Worm (Caenorhabditis elegans) whole organism, young adult: ENCODE measurements around the gene dmsr-9.

Experiments
- B0261.1 ChIP-seq: sonication (generic microtip); optimal IDR thresholded peaks from 2 replicates; lab custom pipeline; 2016; ENCODE audit warnings: mild to moderate bottlenecking, missing genetic modification characterization, moderate library complexity, missing compliant biosample characterization
- B0336.3 ChIP-seq: fragments of 200-800 bp; sonication (Bioruptor generic); IDR thresholded peaks from 2 replicates; pipeline ENCODE4 v1.3.6; 2022; ENCODE audit warnings: missing genetic modification characterization, missing compliant biosample characterization
- C17E4.6 ChIP-seq: fragments of 200-800 bp; sonication (Bioruptor generic); IDR thresholded peaks from 2 replicates; pipeline ENCODE4 v1.3.6; 2022; ENCODE audit warnings: missing genetic modification reagents, missing genetic modification characterization, missing compliant biosample characterization
- D2030.7 ChIP-seq: fragments of 200-800 bp; sonication (Bioruptor generic); IDR thresholded peaks from 2 replicates; pipeline ENCODE4 v1.3.6; 2022; ENCODE audit warnings: missing genetic modification reagents, missing genetic modification characterization, missing compliant biosample characterization
- F49E8.2 ChIP-seq: sonication (generic microtip); optimal IDR thresholded peaks from 3 replicates; lab custom pipeline; 2017; ENCODE audit warnings: missing genetic modification characterization, mild to moderate bottlenecking, missing compliant biosample characterization, antibody characterized with exemption, moderate library complexity; ENCODE audit not compliant: insufficient read depth
- F55B11.4 ChIP-seq: sonication (generic microtip); optimal IDR thresholded peaks from 2 replicates; lab custom pipeline; 2016; ENCODE audit warnings: missing compliant biosample characterization, missing genetic modification characterization, borderline replicate concordance; ENCODE audit not compliant: insufficient read depth
- F57C9.4 ChIP-seq: sonication (generic microtip); optimal IDR thresholded peaks from 2 replicates; lab custom pipeline; 2017; ENCODE audit warnings: mild to moderate bottlenecking, missing genetic modification characterization, missing compliant biosample characterization
- K12H6.12 ChIP-seq: fragments of 200-800 bp; sonication (Bioruptor generic); optimal IDR thresholded peaks from 2 replicates; lab custom pipeline; 2018; ENCODE audit warnings: mild to moderate bottlenecking, missing genetic modification characterization, missing compliant biosample characterization
- Y53G8AR.9 ChIP-seq: fragments of 200-800 bp; sonication (Bioruptor generic); conservative IDR thresholded peaks from 2 replicates; pipeline ENCODE4 v1.3.6; 2022; ENCODE audit warnings: missing genetic modification reagents, missing genetic modification characterization, missing compliant biosample characterization
- Y95B8A.8 ChIP-seq: fragments of 200-800 bp; sonication (Bioruptor generic); IDR thresholded peaks from 2 replicates; pipeline ENCODE4 v1.3.6; 2022; ENCODE audit warnings: missing genetic modification reagents, missing genetic modification characterization, missing compliant biosample characterization
- aptf-3 ChIP-seq: fragments of 200-800 bp; sonication (Bioruptor generic); IDR thresholded peaks from 2 replicates; pipeline ENCODE4 v1.3.6; 2022; ENCODE audit warnings: missing genetic modification characterization, missing compliant biosample characterization
- atf-7 ChIP-seq: sonication (generic microtip); optimal IDR thresholded peaks from 2 replicates; lab custom pipeline; 2017; ENCODE audit warnings: mild to moderate bottlenecking, missing genetic modification characterization, missing compliant biosample characterization
- attf-5 ChIP-seq: fragments of 200-800 bp; sonication (Bioruptor generic); optimal IDR thresholded peaks from 2 replicates; lab custom pipeline; 2018; ENCODE audit warnings: mild to moderate bottlenecking, missing genetic modification characterization, missing compliant biosample characterization
- attf-6 ChIP-seq: fragments of 200-800 bp; sonication (Bioruptor generic); IDR thresholded peaks from 2 replicates; pipeline ENCODE4 v1.3.6; 2022; ENCODE audit warnings: missing genetic modification reagents, missing genetic modification characterization, missing compliant biosample characterization
- chd-7 ChIP-seq: sonication (generic microtip); optimal IDR thresholded peaks from 2 replicates; lab custom pipeline; 2016; ENCODE audit warnings: mild to moderate bottlenecking, missing genetic modification characterization, moderate library complexity, missing compliant biosample characterization
- die-1 ChIP-seq: sonication (generic microtip); optimal IDR thresholded peaks from 2 replicates; lab custom pipeline; 2016; ENCODE audit warnings: missing genotype, mild to moderate bottlenecking, missing genetic modification characterization, missing compliant biosample characterization
- dox-1 ChIP-seq: fragments of 200-800 bp; sonication (Bioruptor generic); IDR thresholded peaks from 2 replicates; pipeline ENCODE4 v1.3.6; 2022; ENCODE audit warnings: missing genetic modification reagents, missing genetic modification characterization, missing compliant biosample characterization
- dpff-1 ChIP-seq: sonication (generic microtip); optimal IDR thresholded peaks from 2 replicates; lab custom pipeline; 2017; ENCODE audit warnings: mild to moderate bottlenecking, missing genetic modification characterization, missing compliant biosample characterization
- efl-1 ChIP-seq: fragments of 150-350 bp; optimal IDR thresholded peaks from 2 replicates; lab custom pipeline; 2014; ENCODE audit warnings: missing biosample characterization, missing genetic modification reagents, missing genetic modification characterization
- ekl-4 ChIP-seq: fragments of 200-800 bp; sonication (Bioruptor generic); IDR thresholded peaks from 2 replicates; pipeline ENCODE4 v1.3.6; 2022; ENCODE audit warnings: missing genetic modification reagents, missing genetic modification characterization, missing compliant biosample characterization
- hlh-12 ChIP-seq: sonication (generic microtip); optimal IDR thresholded peaks from 2 replicates; lab custom pipeline; 2016; ENCODE audit warnings: missing genetic modification characterization, missing compliant biosample characterization
- hsf-1 ChIP-seq: fragments of 200-800 bp; sonication (Bioruptor generic); IDR thresholded peaks from 2 replicates; pipeline ENCODE4 v1.3.6; 2022; ENCODE audit warnings: missing genetic modification reagents, missing genetic modification characterization, missing compliant biosample characterization
- let-526 ChIP-seq: fragments of 200-800 bp; sonication (Bioruptor generic); IDR thresholded peaks from 2 replicates; pipeline ENCODE4 v1.3.6; 2022; ENCODE audit warnings: missing genetic modification reagents, missing genetic modification characterization, missing compliant biosample characterization
- let-607 ChIP-seq, 2 experiments: fragments of 200-800 bp in 1 of 2; sonication (Bioruptor generic) in 1 of 2; sonication (generic microtip) in 1 of 2; optimal IDR thresholded peaks; 2 replicates each; lab custom pipeline; 2016 to 2018; ENCODE audit warnings: mild to moderate bottlenecking in 2 of 2, missing compliant biosample characterization in 2 of 2, missing genetic modification characterization in 2 of 2, moderate library complexity in 2 of 2, missing genotype in 1 of 2
- lin-26 ChIP-seq: fragments of 200-800 bp; sonication (Bioruptor generic); IDR thresholded peaks from 2 replicates; pipeline ENCODE4 v1.3.6; 2022; ENCODE audit warnings: missing genetic modification reagents, missing genetic modification characterization, missing compliant biosample characterization
- lin-40 ChIP-seq: sonication (generic microtip); optimal IDR thresholded peaks from 2 replicates; lab custom pipeline; 2016; ENCODE audit warnings: missing genetic modification characterization, mild to moderate bottlenecking, missing compliant biosample characterization, missing genotype, missing genetic modification reagents
- lin-54 ChIP-seq: fragments of 200-800 bp; sonication (Bioruptor generic); optimal IDR thresholded peaks from 2 replicates; lab custom pipeline; 2018; ENCODE audit warnings: mild to moderate bottlenecking, missing genetic modification characterization, missing compliant biosample characterization
- lir-1 ChIP-seq: fragments of 200-800 bp; sonication (Bioruptor generic); conservative IDR thresholded peaks from 2 replicates; pipeline ENCODE4 v1.3.6; 2022; ENCODE audit warnings: missing genetic modification reagents, missing genetic modification characterization, missing compliant biosample characterization
- madf-10 ChIP-seq: sonication (generic microtip); optimal IDR thresholded peaks from 2 replicates; lab custom pipeline; 2016; ENCODE audit warnings: mild to moderate bottlenecking, missing genetic modification characterization, missing compliant biosample characterization
- madf-3 ChIP-seq: fragments of 200-800 bp; sonication (Bioruptor generic); IDR thresholded peaks from 2 replicates; pipeline ENCODE4 v1.3.6; 2022; ENCODE audit warnings: missing genetic modification reagents, missing genetic modification characterization, missing compliant biosample characterization
- madf-8 ChIP-seq: fragments of 200-800 bp; sonication (Bioruptor generic); conservative IDR thresholded peaks from 2 replicates; pipeline ENCODE4 v1.3.6; 2022; ENCODE audit warnings: missing genetic modification reagents, missing genetic modification characterization, missing compliant biosample characterization
- mes-4 ChIP-seq: sonication (generic microtip); optimal IDR thresholded peaks from 2 replicates; lab custom pipeline; 2016; ENCODE audit warnings: missing genotype, missing genetic modification characterization, missing compliant biosample characterization
- mxl-1 ChIP-seq: sonication (generic microtip); optimal IDR thresholded peaks from 2 replicates; lab custom pipeline; 2016; ENCODE audit warnings: missing genetic modification characterization, missing compliant biosample characterization
- nhr-120 ChIP-seq: fragments of 200-800 bp; sonication (Bioruptor generic); IDR thresholded peaks from 2 replicates; pipeline ENCODE4 v1.3.6; 2022; ENCODE audit warnings: missing genetic modification characterization, missing compliant biosample characterization
- nhr-27 ChIP-seq: fragments of 200-800 bp; sonication (Bioruptor generic); optimal IDR thresholded peaks from 2 replicates; lab custom pipeline; 2018; ENCODE audit warnings: mild to moderate bottlenecking, missing genetic modification characterization, moderate library complexity, missing compliant biosample characterization
- pbrm-1 ChIP-seq: fragments of 200-800 bp; sonication (Bioruptor generic); IDR thresholded peaks from 2 replicates; pipeline ENCODE4 v1.3.6; 2022; ENCODE audit warnings: missing genetic modification reagents, missing genetic modification characterization, missing compliant biosample characterization
- pha-4 ChIP-seq: fragments of 150-350 bp; sonication (generic microtip); optimal IDR thresholded peaks from 2 replicates; lab custom pipeline; 2014; ENCODE audit warnings: missing biosample characterization, missing genetic modification reagents, missing genetic modification characterization
- repo-1 ChIP-seq: sonication (generic microtip); optimal IDR thresholded peaks from 2 replicates; lab custom pipeline; 2017; ENCODE audit warnings: mild to moderate bottlenecking, missing genetic modification characterization, missing compliant biosample characterization
- rpc-1 ChIP-seq, 2 experiments: fragments of 150-350 bp in 1 of 2; sonication (generic microtip) in 1 of 2; optimal IDR thresholded peaks; 2 replicates each; lab custom pipeline; 2014 to 2018; ENCODE audit warnings: missing biosample characterization in 1 of 2, missing genetic modification characterization in 1 of 2, missing genetic modification reagents in 1 of 2, missing genotype in 1 of 2
- snpc-1.1 ChIP-seq: sonication (generic microtip); optimal IDR thresholded peaks from 2 replicates; lab custom pipeline; 2017; ENCODE audit warnings: missing genetic modification characterization, mild to moderate bottlenecking, missing compliant biosample characterization, antibody characterized with exemption, moderate library complexity, missing genotype, missing genetic modification reagents; ENCODE audit not compliant: insufficient read depth
- snpc-4 ChIP-seq, 5 experiments: fragments of 150-350 bp in 1 of 5; sonication (generic microtip) in 4 of 5; optimal IDR thresholded peaks; 2 replicates each; lab custom pipeline; 2014 to 2018; ENCODE audit warnings: missing genetic modification characterization in 5 of 5, missing biosample characterization in 3 of 5, antibody characterized with exemption in 2 of 5, mild to moderate bottlenecking in 2 of 5, missing compliant biosample characterization in 2 of 5, missing genotype in 2 of 5, moderate library complexity in 2 of 5, missing genetic modification reagents in 1 of 5
- sptf-2 ChIP-seq: fragments of 200-800 bp; sonication (Bioruptor generic); optimal IDR thresholded peaks from 2 replicates; lab custom pipeline; 2018; ENCODE audit warnings: mild to moderate bottlenecking, missing genetic modification characterization, missing compliant biosample characterization
- tbx-9 ChIP-seq: sonication (generic microtip); optimal IDR thresholded peaks from 2 replicates; lab custom pipeline; 2016; ENCODE audit warnings: borderline replicate concordance, missing genetic modification characterization, inconsistent platforms, missing compliant biosample characterization
- tlf-1 ChIP-seq: fragments of 200-800 bp; sonication (Bioruptor generic); optimal IDR thresholded peaks from 2 replicates; lab custom pipeline; 2018; ENCODE audit warnings: mild to moderate bottlenecking, missing genetic modification characterization, missing compliant biosample characterization
- xnd-1 ChIP-seq: sonication (generic microtip); optimal IDR thresholded peaks from 2 replicates; lab custom pipeline; 2016; ENCODE audit warnings: missing genotype, missing genetic modification reagents, missing genetic modification characterization, missing compliant biosample characterization
- ztf-18 ChIP-seq: sonication (generic microtip); optimal IDR thresholded peaks from 2 replicates; lab custom pipeline; 2016; ENCODE audit warnings: missing genotype, mild to moderate bottlenecking, missing genetic modification characterization, missing compliant biosample characterization

dmsr-9 gene

DNA sequence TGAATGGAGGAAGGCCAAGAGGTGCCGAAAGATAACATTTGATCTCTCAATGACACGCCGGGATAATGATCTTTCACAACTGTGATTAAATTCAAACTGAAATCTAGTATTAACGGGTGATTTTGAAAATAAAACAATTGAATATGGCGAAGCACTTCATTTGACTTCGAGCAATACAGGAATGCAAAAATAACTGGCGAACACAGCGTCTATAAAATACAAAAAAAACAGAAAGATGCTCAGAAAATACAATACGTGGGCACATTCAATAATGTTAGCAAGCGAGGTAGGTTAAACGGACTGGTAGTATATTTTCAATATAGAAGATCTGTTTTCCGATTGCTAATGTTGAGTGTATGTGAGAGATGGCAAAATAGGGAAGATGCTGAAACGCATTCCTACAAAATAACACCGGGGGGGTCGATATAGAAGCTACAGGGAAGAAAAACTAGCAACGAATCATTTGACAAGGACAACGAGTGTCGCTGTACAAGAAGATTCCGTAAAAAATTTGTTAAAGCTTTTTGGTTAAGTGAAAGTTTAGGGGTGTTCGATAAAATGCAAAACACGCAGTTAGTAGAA, 16.3 kb downstream of the dmsr-9 start:
- TF ChIP-seq sptf-2 (GFP tag; lab: Kevin White, UChicago) (no peak), Y53G8AR.9 (GFP tag; lab: Robert Waterston, UW) (peak; percentile 51; the same call in 1 of the 2 replicates), lin-40 (tag; lab: Kevin White, UChicago) (no peak), madf-10 (tag; lab: Kevin White, UChicago) (no peak), F49E8.2 (tag; lab: Kevin White, UChicago) (peak; percentile 66), lin-26 (GFP tag; lab: Robert Waterston, UW) (peak; percentile 81; the same call in 1 of the 2 replicates), B0261.1 (tag; lab: Kevin White, UChicago) (no peak), D2030.7 (GFP tag; lab: Robert Waterston, UW) (peak; percentile 45), die-1 (tag; lab: Kevin White, UChicago) (peak; percentile 34), pbrm-1 (0 out of 2 replicates have a peak, but pooled peaks have one; percentile 8), repo-1 (tag; lab: Kevin White, UChicago) (peak; percentile 25), xnd-1 (peak; percentile 50), rpc-1 (optimal IDR thresholded peaks at IDR 0.05; lab: Kevin White, UChicago) (no peak), rpc-1 (tag; optimal IDR thresholded peaks at IDR 0.05; lab: Kevin White, UChicago) (no peak), nhr-120 (GFP tag; lab: Robert Waterston, UW) (no peak), ztf-18 (tag; lab: Kevin White, UChicago) (peak; percentile 22), atf-7 (tag; lab: Kevin White, UChicago) (peak; percentile 27), let-607 (tag; optimal IDR thresholded peaks at IDR 0.05; lab: Kevin White, UChicago) (no peak), dox-1 (GFP tag; lab: Robert Waterston, UW) (peak; percentile 58), C17E4.6 (0 out of 2 replicates have a peak, but pooled peaks have one; percentile 23), mes-4 (no peak), snpc-4 (GFP tag; optimal IDR thresholded peaks at IDR 0.05; lab: Kevin White, UChicago) (peak; percentile 60), snpc-4 (tag; optimal IDR thresholded peaks at IDR 0.05; lab: Kevin White, UChicago) (peak in 1 of 4 experiments; percentile 44), mxl-1 (tag; lab: Kevin White, UChicago) (peak; percentile 39), dpff-1 (tag; lab: Kevin White, UChicago) (no peak), F55B11.4 (tag; lab: Kevin White, UChicago) (no peak), tlf-1 (peak; percentile 75), chd-7 (no peak), lir-1 (GFP tag; lab: Robert Waterston, UW) (no peak), ekl-4 (GFP tag; lab: Robert Waterston, UW) (peak; percentile 65), lin-54 (GFP tag; lab: Kevin White, UChicago) (peak; percentile 46), hsf-1 (peak; percentile 58; the same call in 1 of the 2 replicates), F57C9.4 (tag; lab: Kevin White, UChicago) (no peak), nhr-27 (no peak), pha-4 (no peak), hlh-12 (tag; lab: Kevin White, UChicago) (no peak), tbx-9 (tag; lab: Kevin White, UChicago) (no peak), madf-8 (GFP tag; lab: Robert Waterston, UW) (peak; percentile 3), aptf-3 (GFP tag; lab: Robert Waterston, UW) (0 out of 2 replicates have a peak, but pooled peaks have one; percentile 49), efl-1 (GFP tag; lab: Kevin White, UChicago) (no peak), snpc-1.1 (tag; lab: Kevin White, UChicago) (no peak), attf-6 (GFP tag; lab: Robert Waterston, UW) (peak; percentile 65; the same call in 1 of the 2 replicates), madf-3 (GFP tag; lab: Robert Waterston, UW) (peak; percentile 70; the same call in 1 of the 2 replicates), B0336.3 (GFP tag; lab: Robert Waterston, UW) (peak; percentile 93), let-526 (GFP tag; lab: Robert Waterston, UW) (no peak), K12H6.12 (tag; lab: Kevin White, UChicago) (no peak), attf-5 (GFP tag; lab: Kevin White, UChicago) (peak; percentile 38), Y95B8A.8 (GFP tag; lab: Robert Waterston, UW) (no peak)
